Worm (Caenorhabditis elegans) whole organism, mixed stage, embryonic: ENCODE measurements around the gene cyp-13B2.

ENCODE experiments used
- blmp-1 ChIP-seq: fragments of 150-350 bp; optimal IDR thresholded peaks from 2 replicates; lab custom pipeline; 2014; ENCODE audit warnings: missing biosample characterization, missing genetic modification characterization
- ceh-39 ChIP-seq: fragments of 150-350 bp; optimal IDR thresholded peaks from 2 replicates; lab custom pipeline; 2014; ENCODE audit warnings: missing biosample characterization, missing genetic modification characterization
- ces-1 ChIP-seq: fragments of 150-350 bp; optimal IDR thresholded peaks from 2 replicates; lab custom pipeline; 2014; ENCODE audit warnings: missing biosample characterization, missing genetic modification reagents, missing genetic modification characterization
- ham-2 ChIP-seq: fragments of 200-800 bp; sonication (Bioruptor generic); optimal IDR thresholded peaks from 2 replicates; lab custom pipeline; 2018; ENCODE audit warnings: mild to moderate bottlenecking, missing genetic modification characterization, missing compliant biosample characterization
- lin-13 ChIP-seq: fragments of 150-350 bp; optimal IDR thresholded peaks from 2 replicates; lab custom pipeline; 2014; ENCODE audit warnings: missing biosample characterization, missing genetic modification characterization
- mep-1 ChIP-seq: fragments of 150-350 bp; optimal IDR thresholded peaks from 2 replicates; lab custom pipeline; 2017; ENCODE audit warnings: missing biosample characterization, missing genetic modification reagents, missing genetic modification characterization, inconsistent platforms
- nhr-12 ChIP-seq: fragments of 150-350 bp; optimal IDR thresholded peaks from 2 replicates; lab custom pipeline; 2014; ENCODE audit warnings: missing biosample characterization, missing genetic modification characterization
- nhr-237 ChIP-seq: fragments of 150-350 bp; optimal IDR thresholded peaks from 2 replicates; lab custom pipeline; 2014; ENCODE audit warnings: missing biosample characterization, missing genetic modification characterization
- snpc-4 ChIP-seq: fragments of 150-350 bp; optimal IDR thresholded peaks from 2 replicates; lab custom pipeline; 2014; ENCODE audit warnings: missing biosample characterization, missing genetic modification characterization
- unc-62 ChIP-seq: fragments of 150-350 bp; optimal IDR thresholded peaks from 2 replicates; lab custom pipeline; 2014; ENCODE audit warnings: missing biosample characterization, missing genetic modification reagents, missing genetic modification characterization
- ztf-11 ChIP-seq: fragments of 150-350 bp; optimal IDR thresholded peaks from 2 replicates; lab custom pipeline; 2014; ENCODE audit warnings: missing biosample characterization, missing genetic modification characterization

DNA sequence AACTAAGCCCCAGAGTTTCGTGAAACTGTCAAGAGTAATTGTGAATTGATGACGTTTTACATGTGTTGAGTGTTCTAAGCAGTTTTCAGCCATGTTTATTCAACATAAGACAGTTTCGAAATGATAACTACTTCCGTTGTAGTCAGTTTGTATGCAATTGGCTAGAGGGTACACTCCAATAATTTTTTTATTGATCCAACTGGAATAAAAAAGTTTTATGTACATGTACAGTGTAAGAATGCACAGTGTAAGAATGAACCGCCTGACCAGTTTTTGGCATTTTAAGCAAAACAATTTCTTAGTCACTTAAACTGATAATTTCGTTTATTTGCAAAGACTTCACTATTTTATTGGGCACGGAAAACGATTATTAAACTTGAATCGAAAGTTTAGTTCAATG is 12.1 kb upstream of the cyp-13B2 start:
- TF ChIP-seq snpc-4, result no peak
- no peak for TF ChIP-seq blmp-1 (tag; lab: Kevin White, UChicago)
- TF ChIP-seq unc-62, result no peak
- no peak for TF ChIP-seq ham-2
- TF ChIP-seq nhr-12 (tag; lab: Kevin White, UChicago), result no peak
- no peak for TF ChIP-seq ceh-39 (tag; lab: Kevin White, UChicago)
- TF ChIP-seq ztf-11, result no peak
- TF ChIP-seq lin-13, result no peak
- no peak for TF ChIP-seq mep-1 (tag; lab: Kevin White, UChicago)
- TF ChIP-seq nhr-237 (tag; lab: Kevin White, UChicago), result no peak
- no peak for TF ChIP-seq ces-1 (GFP tag; lab: Kevin White, UChicago)
